Worm (Caenorhabditis elegans): ENCODE measurements around the gene cpna-3.

DNA sequence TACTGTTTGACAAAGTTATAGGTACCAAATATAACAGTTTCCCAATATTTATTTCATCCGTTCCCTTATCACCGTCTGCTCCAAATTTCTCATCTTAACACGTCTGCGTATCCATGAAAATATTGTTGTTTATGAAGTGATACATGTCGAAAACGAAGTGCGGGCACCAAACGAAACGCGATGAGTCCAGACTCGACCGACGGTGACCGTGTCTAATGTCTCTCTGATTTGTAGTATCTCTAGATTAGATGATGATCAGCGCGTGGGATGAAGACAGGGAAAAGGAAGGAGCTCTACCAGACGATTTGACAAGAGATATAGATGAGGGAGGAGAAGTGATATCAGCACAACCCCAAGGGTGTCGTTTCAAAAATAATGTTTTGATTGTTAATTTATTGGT, 16.4 kb upstream of the cpna-3 start:
- TF ChIP-seq nhr-12 (tag; optimal IDR thresholded peaks at IDR 0.05) (no peak), elt-1 (tag; optimal IDR thresholded peaks at IDR 0.05; ENCODE audit: borderline replicate concordance, insufficient read depth) (no peak), M03D4.4 (tag; optimal IDR thresholded peaks at IDR 0.05) (no peak), lin-13 (tag; optimal IDR thresholded peaks at IDR 0.05) (no peak), bed-3 (GFP tag; optimal IDR thresholded peaks at IDR 0.05) (no peak), snpc-4 (tag; optimal IDR thresholded peaks at IDR 0.05) (no peak), unc-62 (GFP tag; optimal IDR thresholded peaks at IDR 0.05) (peak; percentile 33), elt-3 (tag; optimal IDR thresholded peaks at IDR 0.05) (no peak), mab-5 (tag; optimal IDR thresholded peaks at IDR 0.05) (no peak), lin-32 (GFP tag; optimal IDR thresholded peaks at IDR 0.05) (no peak)

Measured in whole organism, mixed stage, embryonic.